Fruit fly (Drosophila melanogaster) whole organism, prepupa: ENCODE results near the gene Grx3.
A peak's percentile ranks its signal among the peaks of the same experiment; 100 is the strongest.

ENCODE experiments used
- CG10631 ChIP-seq: fragments of 200-800 bp; sonication (Bioruptor generic); optimal IDR thresholded peaks from 2 replicates; lab custom pipeline; 2016; ENCODE audit warnings: missing biosample characterization, missing genetic modification characterization
- CG15336 ChIP-seq: fragments of 200-800 bp; sonication (Bioruptor generic); IDR thresholded peaks from 2 replicates; pipeline ENCODE4 v1.3.6; 2022; ENCODE audit warnings: missing biosample characterization, missing genetic modification characterization
- CG16779 ChIP-seq: fragments of 200-800 bp; sonication (Bioruptor generic); optimal IDR thresholded peaks from 3 replicates; lab custom pipeline; 2017; ENCODE audit warnings: missing biosample characterization, mild to moderate bottlenecking, missing genetic modification characterization
- CG32006 ChIP-seq: fragments of 200-800 bp; sonication (Bioruptor generic); optimal IDR thresholded peaks from 3 replicates; lab custom pipeline; 2017; ENCODE audit warnings: missing biosample characterization, mild to moderate bottlenecking, missing genetic modification characterization
- CG34406 ChIP-seq: fragments of 200-800 bp; sonication (Bioruptor generic); optimal IDR thresholded peaks from 3 replicates; lab custom pipeline; 2016; ENCODE audit warnings: missing biosample characterization, missing genetic modification characterization
- CG3919 ChIP-seq: fragments of 200-800 bp; sonication (Bioruptor generic); optimal IDR thresholded peaks from 3 replicates; lab custom pipeline; 2016; ENCODE audit warnings: missing biosample characterization, missing genetic modification characterization
- CG4318 ChIP-seq: fragments of 200-800 bp; sonication (Bioruptor generic); optimal IDR thresholded peaks from 3 replicates; lab custom pipeline; 2017; ENCODE audit warnings: missing biosample characterization, mild to moderate bottlenecking, missing genetic modification characterization
- CG6163 ChIP-seq: fragments of 200-800 bp; sonication (Bioruptor generic); IDR thresholded peaks from 3 replicates; pipeline ENCODE4 v1.3.6; 2022; ENCODE audit warnings: missing biosample characterization, missing genetic modification characterization
- CG6276 ChIP-seq: fragments of 200-800 bp; sonication (Bioruptor generic); optimal IDR thresholded peaks from 2 replicates; lab custom pipeline; 2017; ENCODE audit warnings: missing biosample characterization, mild to moderate bottlenecking, missing genetic modification characterization
- CG6808 ChIP-seq: fragments of 200-800 bp; sonication (Bioruptor generic); optimal IDR thresholded peaks from 3 replicates; lab custom pipeline; 2017; ENCODE audit warnings: missing biosample characterization, missing genetic modification characterization, mild to moderate bottlenecking, moderate library complexity, missing genetic modification reagents
- CG6854 ChIP-seq: fragments of 200-800 bp; sonication (Bioruptor generic); optimal IDR thresholded peaks from 2 replicates; lab custom pipeline; 2017; ENCODE audit warnings: missing biosample characterization, mild to moderate bottlenecking, missing genetic modification characterization
- CG8119 ChIP-seq: fragments of 200-800 bp; sonication (Bioruptor generic); IDR thresholded peaks from 3 replicates; pipeline ENCODE4 v1.3.6; 2022; ENCODE audit warnings: missing biosample characterization, missing genetic modification characterization
- CG8319 ChIP-seq: fragments of 200-800 bp; sonication (Bioruptor generic); optimal IDR thresholded peaks from 3 replicates; lab custom pipeline; 2016; ENCODE audit warnings: missing biosample characterization, missing genetic modification characterization
- Eip75B ChIP-seq: fragments of 200-800 bp; sonication (Bioruptor generic); optimal IDR thresholded peaks from 3 replicates; lab custom pipeline; 2016; ENCODE audit warnings: missing biosample characterization, missing genetic modification characterization
- Eip78C ChIP-seq: fragments of 200-800 bp; sonication (Bioruptor generic); peaks from one replicate; lab custom pipeline; 2016; ENCODE audit warnings: missing biosample characterization, missing genetic modification characterization
- Eip93F ChIP-seq: fragments of 200-800 bp; sonication (Bioruptor generic); optimal IDR thresholded peaks from 2 replicates; lab custom pipeline; 2016; ENCODE audit warnings: missing biosample characterization, mild to moderate bottlenecking, missing genetic modification characterization
- Gug ChIP-seq: fragments of 200-800 bp; sonication (Bioruptor generic); IDR thresholded peaks from 2 replicates; pipeline ENCODE4 v1.3.6; 2022; ENCODE audit warnings: missing biosample characterization, missing genetic modification characterization
- Hr4 ChIP-seq: fragments of 200-800 bp; sonication (Bioruptor generic); optimal IDR thresholded peaks from 3 replicates; lab custom pipeline; 2016; ENCODE audit warnings: missing biosample characterization, missing genetic modification characterization
- Lpt ChIP-seq: fragments of 200-800 bp; sonication (Bioruptor generic); optimal IDR thresholded peaks from 3 replicates; lab custom pipeline; 2016; ENCODE audit warnings: missing biosample characterization, missing genetic modification characterization
- Met ChIP-seq: fragments of 200-800 bp; sonication (Bioruptor generic); optimal IDR thresholded peaks from 3 replicates; lab custom pipeline; 2016; ENCODE audit warnings: missing biosample characterization, missing genetic modification characterization
- OdsH ChIP-seq: fragments of 200-800 bp; sonication (Bioruptor generic); optimal IDR thresholded peaks from 3 replicates; lab custom pipeline; 2016; ENCODE audit warnings: missing biosample characterization, missing genetic modification characterization
- Sox14 ChIP-seq: fragments of 200-800 bp; sonication (Bioruptor generic); optimal IDR thresholded peaks from 3 replicates; lab custom pipeline; 2016; ENCODE audit warnings: missing biosample characterization, missing genetic modification characterization
- achi ChIP-seq: fragments of 200-800 bp; sonication (Bioruptor generic); optimal IDR thresholded peaks from 3 replicates; lab custom pipeline; 2016; ENCODE audit warnings: missing biosample characterization, missing genetic modification characterization
- acj6 ChIP-seq: fragments of 200-800 bp; sonication (Bioruptor generic); optimal IDR thresholded peaks from 3 replicates; lab custom pipeline; 2016; ENCODE audit warnings: missing biosample characterization, missing genetic modification characterization
- cyc ChIP-seq: fragments of 200-800 bp; sonication (Bioruptor generic); optimal IDR thresholded peaks from 3 replicates; lab custom pipeline; 2016; ENCODE audit warnings: missing biosample characterization, missing genetic modification characterization
- dsx ChIP-seq: fragments of 200-800 bp; optimal IDR thresholded peaks from 3 replicates; lab custom pipeline; 2019; ENCODE audit warnings: missing biosample characterization, mild to moderate bottlenecking, missing genetic modification characterization, moderate library complexity; ENCODE audit not compliant: poor library complexity, severe bottlenecking
- fd59A ChIP-seq: fragments of 200-800 bp; sonication (Bioruptor generic); optimal IDR thresholded peaks from 2 replicates; lab custom pipeline; 2017; ENCODE audit warnings: missing biosample characterization, mild to moderate bottlenecking, missing genetic modification characterization, missing genetic modification reagents
- fkh ChIP-seq: fragments of 200-800 bp; sonication (Bioruptor generic); optimal IDR thresholded peaks from 3 replicates; lab custom pipeline; 2017; ENCODE audit warnings: missing biosample characterization, mild to moderate bottlenecking, missing genetic modification characterization, moderate library complexity
- net ChIP-seq: fragments of 200-800 bp; sonication (Bioruptor generic); optimal IDR thresholded peaks from 3 replicates; lab custom pipeline; 2016; ENCODE audit warnings: missing biosample characterization, missing genetic modification characterization
- pdm3 ChIP-seq: fragments of 200-800 bp; sonication (Bioruptor generic); optimal IDR thresholded peaks from 3 replicates; lab custom pipeline; 2016; ENCODE audit warnings: missing biosample characterization, missing genetic modification characterization
- salr ChIP-seq, 2 experiments: fragments of 200-800 bp; sonication (Bioruptor generic); optimal IDR thresholded peaks; 3 replicates each; lab custom pipeline; 2016 to 2018; ENCODE audit warnings: missing biosample characterization in 2 of 2, missing genetic modification characterization in 2 of 2, mild to moderate bottlenecking in 1 of 2
- ss ChIP-seq, 2 experiments: fragments of 200-800 bp; sonication (Bioruptor generic); optimal IDR thresholded peaks; 2 replicates in 1 of 2; 3 replicates in 1 of 2; lab custom pipeline; 2017 to 2018; ENCODE audit warnings: mild to moderate bottlenecking in 2 of 2, missing biosample characterization in 2 of 2, missing genetic modification characterization in 2 of 2, moderate library complexity in 1 of 2
- svp ChIP-seq: fragments of 200-800 bp; sonication (Bioruptor generic); peaks from one replicate; lab custom pipeline; 2016; ENCODE audit warnings: missing biosample characterization, missing genetic modification characterization

The Grx3 gene

dm6 chr2L:13399565-13399964 is 33.3 kb downstream of the Grx3 start:
- TF ChIP-seq Sox14 (GFP tag; lab: Kevin White, UChicago) (peak; percentile 5), CG15336 (GFP tag; lab: Robert Waterston, UW) (peak; percentile 54), Gug (GFP tag; lab: Robert Waterston, UW) (no peak), CG10631 (GFP tag; lab: Kevin White, UChicago) (peak; percentile 15), achi (peak; percentile 18), Eip78C (GFP tag; lab: Kevin White, UChicago) (peak; percentile 59), Hr4 (GFP tag; lab: Kevin White, UChicago) (peak; percentile 37), Met (GFP tag; lab: Kevin White, UChicago) (no peak), OdsH (GFP tag; lab: Kevin White, UChicago) (peak; percentile 27), CG6163 (GFP tag; lab: Robert Waterston, UW) (0 out of 3 replicates have a peak, but pooled peaks have one; percentile 24), CG6854 (GFP tag; lab: Kevin White, UChicago) (no peak), acj6 (GFP tag; lab: Kevin White, UChicago) (peak; percentile 16), CG8119 (GFP tag; lab: Robert Waterston, UW) (peak; percentile 52; the same call in 1 of the 3 replicates), svp (GFP tag; lab: Kevin White, UChicago) (peak; percentile 29), CG32006 (peak; percentile 51), net (GFP tag; lab: Kevin White, UChicago) (peak; percentile 23), CG6276 (GFP tag; lab: Kevin White, UChicago) (no peak), CG3919 (GFP tag; lab: Kevin White, UChicago) (peak; percentile 30)

- TF ChIP-seq dsx (GFP tag; lab: Kevin White, UChicago): no peak
- no peak for TF ChIP-seq CG8119 (GFP tag; lab: Robert Waterston, UW)
- TF ChIP-seq fd59A (GFP tag; lab: Kevin White, UChicago): no peak
- TF ChIP-seq CG4318 (GFP tag; lab: Kevin White, UChicago): no peak
- no peak for TF ChIP-seq salr (GFP tag; optimal IDR thresholded peaks at IDR 0.05; lab: Kevin White, UChicago)
- no peak for TF ChIP-seq CG8319 (GFP tag; lab: Kevin White, UChicago)
- no peak for TF ChIP-seq Hr4 (GFP tag; lab: Kevin White, UChicago)
- TF ChIP-seq Lpt: no peak
- TF ChIP-seq CG34406 (GFP tag; lab: Kevin White, UChicago): no peak
- TF ChIP-seq cyc (GFP tag; lab: Kevin White, UChicago): no peak
- TF ChIP-seq, all 60 proteins: peak for 0
Observed at dm6 chr2L:13411566-13411965, 45.3 kb downstream of the Grx3 start, which contains the start of gene Vm34Ca. Gene Vm34Ca (minus strand): TSS chr2L:13411631.

- TF ChIP-seq Eip93F (GFP tag; lab: Kevin White, UChicago) (no peak), Eip78C (GFP tag; lab: Kevin White, UChicago) (no peak), fkh (GFP tag; lab: Kevin White, UChicago) (no peak)
Observed at dm6 chr2L:13412219-13412618, 46.0 kb downstream of the Grx3 start, which contains the start of gene Flad2. Gene Flad2 (plus strand): TSS chr2L:13412519.

dm6 chr2L:13414525-13415481 is 48.6 kb downstream of the Grx3 start, which contains the start of the genes CG16956, CG42784 and CG43850:
Gene CG16956 (minus strand): TSS chr2L:13414575.
Gene CG42784 (plus strand): TSS chr2L:13415431.
Gene CG43850 (plus strand): TSS chr2L:13415431.
- TF ChIP-seq CG6808 (GFP tag; lab: Kevin White, UChicago) (peak; percentile 27), Eip78C (GFP tag; lab: Kevin White, UChicago) (peak; percentile 57), fd59A (GFP tag; lab: Kevin White, UChicago) (peak; percentile 10), achi (peak; percentile 17), salr (GFP tag; optimal IDR thresholded peaks at IDR 0.05; lab: Kevin White, UChicago) (peak in 1 of 2 experiments; percentile 14), pdm3 (no peak), CG34406 (GFP tag; lab: Kevin White, UChicago) (peak; percentile 2), CG6163 (GFP tag; lab: Robert Waterston, UW) (no peak), CG16779 (no peak), Eip75B (peak; percentile 7), svp (GFP tag; lab: Kevin White, UChicago) (peak; percentile 15), ss (GFP tag; optimal IDR thresholded peaks at IDR 0.05; lab: Kevin White, UChicago) (peak in 1 of 2 experiments; percentile 34), fkh (GFP tag; lab: Kevin White, UChicago) (no peak)
- TF ChIP-seq, all 60 proteins: peak for 9
